Fruit fly (Drosophila melanogaster) whole organism, pupa: ENCODE data around the gene CG1789.
A peak's percentile ranks its signal among the peaks of the same experiment; 100 is the strongest.

Experiments used
- CG12605 ChIP-seq: fragments of 200-800 bp; sonication (Bioruptor generic); IDR thresholded peaks from 2 replicates; pipeline ENCODE4 v1.3.6; 2022; ENCODE audit warnings: missing biosample characterization, missing genetic modification characterization
- CG15710 ChIP-seq: fragments of 200-800 bp; sonication (Bioruptor generic); optimal IDR thresholded peaks from 2 replicates; lab custom pipeline; 2018; ENCODE audit warnings: missing biosample characterization, mild to moderate bottlenecking, missing genetic modification characterization, moderate library complexity
- CG32121 ChIP-seq: fragments of 200-800 bp; sonication (Bioruptor generic); IDR thresholded peaks from 2 replicates; pipeline ENCODE4 v1.3.6; 2022; ENCODE audit warnings: missing biosample characterization, missing genetic modification characterization
- CG34367 ChIP-seq: fragments of 200-800 bp; sonication (Bioruptor generic); optimal IDR thresholded peaks from 2 replicates; lab custom pipeline; 2018; ENCODE audit warnings: missing biosample characterization, mild to moderate bottlenecking, missing genetic modification characterization
- CG8301 ChIP-seq: fragments of 200-800 bp; sonication (Bioruptor generic); optimal IDR thresholded peaks from 2 replicates; lab custom pipeline; 2018; ENCODE audit warnings: missing biosample characterization, mild to moderate bottlenecking, missing genetic modification characterization
- D1 ChIP-seq: fragments of 200-800 bp; sonication (Bioruptor generic); optimal IDR thresholded peaks from 2 replicates; lab custom pipeline; 2018; ENCODE audit warnings: missing biosample characterization, mild to moderate bottlenecking, missing genetic modification characterization, moderate library complexity
- EcR ChIP-seq: fragments of 200-800 bp; sonication (Bioruptor generic); optimal IDR thresholded peaks from 3 replicates; lab custom pipeline; 2019; ENCODE audit warnings: missing biosample characterization, missing genetic modification characterization, mild to moderate bottlenecking, moderate library complexity, missing genetic modification reagents
- Snoo ChIP-seq: fragments of 200-800 bp; sonication (Bioruptor generic); optimal IDR thresholded peaks from 3 replicates; lab custom pipeline; 2017; ENCODE audit warnings: missing biosample characterization, mild to moderate bottlenecking, missing genetic modification characterization, inconsistent platforms
- fd96Ca ChIP-seq: fragments of 200-800 bp; sonication (Bioruptor generic); IDR thresholded peaks from 3 replicates; pipeline ENCODE4 v1.3.6; 2022; ENCODE audit warnings: missing biosample characterization, missing genetic modification characterization
- gl ChIP-seq: fragments of 200-800 bp; sonication (Bioruptor generic); optimal IDR thresholded peaks from 2 replicates; lab custom pipeline; 2018; ENCODE audit warnings: missing biosample characterization, mild to moderate bottlenecking, missing genetic modification characterization

dm6 chrX:8720213-8720612 lies at the start of gene CG1789:
- no peak for TF ChIP-seq fd96Ca (GFP tag; lab: Robert Waterston, UW)
- TF ChIP-seq CG34367 (tag; lab: Kevin White, UChicago) = no peak
- TF ChIP-seq CG32121 (GFP tag; lab: Robert Waterston, UW) = no peak
- no peak for TF ChIP-seq Snoo (tag; lab: Kevin White, UChicago)
- TF ChIP-seq D1 (tag; lab: Kevin White, UChicago) = no peak
- TF ChIP-seq EcR (GFP tag; lab: Kevin White, UChicago) = no peak
- no peak for TF ChIP-seq CG8301
- TF ChIP-seq gl (tag; lab: Kevin White, UChicago) = no peak
- peak; percentile 5 for TF ChIP-seq CG15710 (tag; lab: Kevin White, UChicago)
- TF ChIP-seq CG12605 (GFP tag; lab: Robert Waterston, UW) = no peak
